Worm (Caenorhabditis elegans): Measurements from ENCODE around the gene hrpf-2.

ce11 chrIV:6366032-6366431 is 10.3 kb downstream of the hrpf-2 start:
- no peak for TF ChIP-seq sox-4 (tag; optimal IDR thresholded peaks at IDR 0.05)
- TF ChIP-seq ref-2 (tag; optimal IDR thresholded peaks at IDR 0.05) = no peak
- TF ChIP-seq syd-9 (tag; optimal IDR thresholded peaks at IDR 0.05) = no peak
- no peak for TF ChIP-seq nfya-1 (tag; optimal IDR thresholded peaks at IDR 0.05)
